Fruit fly (Drosophila melanogaster): ENCODE measurements around the gene CG32719.

The CG32719 gene

dm6 chrX:7534864-7535263 lies 12.9 kb downstream of the CG32719 start:
- TF ChIP-seq ttk (optimal IDR thresholded peaks at IDR 0.05) = no peak
- TF ChIP-seq insv (optimal IDR thresholded peaks at IDR 0.05) = no peak
- no peak for TF ChIP-seq psq (optimal IDR thresholded peaks at IDR 0.05)
- no peak for TF ChIP-seq h (optimal IDR thresholded peaks at IDR 0.05)
- no peak for TF ChIP-seq Myc (optimal IDR thresholded peaks at IDR 0.05)
- no peak for TF ChIP-seq Sin3A (optimal IDR thresholded peaks at IDR 0.05)

- TF ChIP-seq ttk (optimal IDR thresholded peaks at IDR 0.05) (no peak), psq (optimal IDR thresholded peaks at IDR 0.05) (no peak), h (optimal IDR thresholded peaks at IDR 0.05) (no peak), insv (optimal IDR thresholded peaks at IDR 0.05) (no peak), Myc (optimal IDR thresholded peaks at IDR 0.05) (no peak)
These were observed 17.6 kb downstream of the CG32719 start for dm6 chrX:7530204-7530603.

DNA sequence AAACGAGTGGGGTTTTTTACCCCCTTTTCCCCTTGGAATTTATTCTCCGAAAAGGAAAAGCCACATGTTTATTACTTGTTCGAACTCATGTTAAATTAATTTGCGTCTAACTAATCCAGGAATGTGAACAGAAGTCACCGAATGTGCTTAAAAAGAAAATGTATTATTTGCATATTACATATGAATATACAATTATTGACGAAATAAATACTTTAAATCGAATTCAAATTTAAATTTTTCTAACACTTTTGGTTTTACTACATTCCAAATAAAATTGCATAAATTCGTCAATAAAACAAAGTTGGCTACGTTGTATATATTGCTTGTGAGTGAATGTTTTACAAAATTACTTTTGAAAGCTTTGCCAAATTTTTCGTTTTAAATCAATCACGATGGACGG lies 19.8 kb downstream of the CG32719 start, which contains the start of gene CG43138:
CG43138 (plus strand) TSS at position 301 of the 400 bp plus-strand sequence.
- TF ChIP-seq psq (optimal IDR thresholded peaks at IDR 0.05) (no peak), ttk (optimal IDR thresholded peaks at IDR 0.05) (no peak)

- no peak for TF ChIP-seq ttk (optimal IDR thresholded peaks at IDR 0.05)
These were observed 20.9 kb downstream of the CG32719 start for dm6 chrX:7526914-7527313.

dm6 chrX:7526099-7526718 lies 21.6 kb downstream of the CG32719 start:
- TF ChIP-seq ttk (optimal IDR thresholded peaks at IDR 0.05) (no peak), psq (optimal IDR thresholded peaks at IDR 0.05) (no peak), h (optimal IDR thresholded peaks at IDR 0.05) (no peak), Myc (optimal IDR thresholded peaks at IDR 0.05) (no peak), insv (optimal IDR thresholded peaks at IDR 0.05) (no peak), Sin3A (optimal IDR thresholded peaks at IDR 0.05) (no peak)

DNA sequence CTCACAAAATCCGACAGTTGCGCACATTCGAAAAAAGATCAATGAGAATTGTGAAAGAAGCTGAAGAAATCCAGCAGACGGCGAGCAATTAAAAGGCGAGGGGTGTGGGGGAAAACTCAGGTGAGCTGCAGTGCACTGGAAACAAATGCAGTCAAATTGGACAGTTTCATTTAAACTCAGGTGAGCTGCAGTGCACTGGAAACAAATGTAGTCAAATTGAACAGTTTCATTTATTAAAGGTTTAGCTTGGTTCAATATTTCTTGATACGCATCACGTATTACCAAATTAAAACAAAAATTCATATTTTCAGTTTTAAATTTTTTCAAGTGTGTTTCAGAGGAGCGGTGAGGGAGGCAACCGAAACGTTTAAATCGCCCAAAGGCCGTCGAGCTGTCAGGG lies 23.9 kb downstream of the CG32719 start:
- TF ChIP-seq Sin3A (optimal IDR thresholded peaks at IDR 0.05) (no peak), psq (optimal IDR thresholded peaks at IDR 0.05) (no peak), ttk (optimal IDR thresholded peaks at IDR 0.05) (no peak), Myc (optimal IDR thresholded peaks at IDR 0.05) (no peak), h (optimal IDR thresholded peaks at IDR 0.05) (no peak), insv (optimal IDR thresholded peaks at IDR 0.05) (no peak)

DNA sequence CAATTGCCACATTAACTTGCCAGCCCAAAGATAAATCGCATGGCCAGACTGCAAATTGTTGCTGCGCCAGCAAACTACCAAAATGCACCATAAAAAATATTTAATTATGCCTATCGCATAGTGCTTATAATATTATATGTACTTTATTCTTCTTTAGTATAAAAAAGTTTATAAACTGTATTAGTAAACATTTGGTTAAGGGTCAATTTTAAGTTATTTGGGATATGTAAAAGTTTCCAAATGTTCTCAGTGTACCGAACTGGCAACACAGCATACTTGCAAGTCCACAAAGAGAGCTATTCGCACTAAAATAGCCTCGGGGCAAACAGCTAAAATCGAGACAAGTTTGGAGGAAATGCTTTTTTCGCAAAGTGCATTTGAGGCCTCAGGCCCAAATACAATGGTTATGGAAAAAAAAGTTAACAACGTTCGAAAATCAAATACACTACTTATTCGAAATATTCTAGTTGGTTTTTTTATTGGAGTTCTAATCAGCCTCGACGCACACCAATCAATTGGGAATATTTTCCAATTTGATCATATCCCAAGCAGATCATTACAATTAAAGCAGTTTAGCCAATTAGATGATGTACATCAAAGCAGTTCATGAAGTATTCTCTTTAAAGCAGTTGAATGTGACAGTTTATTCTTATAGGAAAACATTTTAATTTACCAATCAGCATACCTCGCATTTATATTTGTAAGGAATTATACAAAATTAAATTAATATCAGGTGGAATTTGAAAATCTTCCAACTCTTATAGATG lies 26.0 kb downstream of the CG32719 start:
- no peak for TF ChIP-seq insv (optimal IDR thresholded peaks at IDR 0.05)
- no peak for TF ChIP-seq psq (optimal IDR thresholded peaks at IDR 0.05)
- TF ChIP-seq ttk (optimal IDR thresholded peaks at IDR 0.05) = no peak
- TF ChIP-seq h (optimal IDR thresholded peaks at IDR 0.05) = no peak
- TF ChIP-seq Myc (optimal IDR thresholded peaks at IDR 0.05) = no peak
- TF ChIP-seq Sin3A (optimal IDR thresholded peaks at IDR 0.05) = no peak

- TF ChIP-seq ttk (optimal IDR thresholded peaks at IDR 0.05) (no peak), psq (optimal IDR thresholded peaks at IDR 0.05) (no peak), Myc (optimal IDR thresholded peaks at IDR 0.05) (no peak), insv (optimal IDR thresholded peaks at IDR 0.05) (no peak), h (optimal IDR thresholded peaks at IDR 0.05) (no peak), Sin3A (optimal IDR thresholded peaks at IDR 0.05) (no peak)
These were observed 28.0 kb downstream of the CG32719 start for dm6 chrX:7519812-7520211.

DNA sequence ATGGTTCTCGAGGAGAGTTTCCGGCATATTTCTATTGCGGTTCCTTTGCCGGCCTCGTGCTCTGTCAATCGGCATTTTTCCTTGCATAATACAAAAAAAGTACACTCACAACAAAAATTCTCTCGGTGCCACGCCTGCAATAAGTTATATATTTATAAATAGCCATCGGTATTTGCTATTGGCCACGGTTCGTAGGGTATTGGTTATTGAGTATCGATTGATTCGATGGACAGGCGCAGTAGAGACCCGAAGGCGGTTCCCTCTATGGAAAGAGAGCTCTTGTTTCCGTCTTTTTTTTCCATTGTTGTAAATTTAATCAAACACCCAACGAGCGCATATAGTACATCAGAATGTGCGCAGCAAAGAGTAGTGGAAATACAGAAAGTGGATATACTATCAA lies 35.0 kb downstream of the CG32719 start:
- TF ChIP-seq Myc (optimal IDR thresholded peaks at IDR 0.05) (no peak), insv (optimal IDR thresholded peaks at IDR 0.05) (no peak), h (optimal IDR thresholded peaks at IDR 0.05) (no peak), Sin3A (optimal IDR thresholded peaks at IDR 0.05) (no peak), psq (optimal IDR thresholded peaks at IDR 0.05) (no peak), ttk (optimal IDR thresholded peaks at IDR 0.05) (no peak)

dm6 chrX:7490927-7491326 lies 56.9 kb downstream of the CG32719 start:
- no peak for TF ChIP-seq ttk (optimal IDR thresholded peaks at IDR 0.05)
- no peak for TF ChIP-seq psq (optimal IDR thresholded peaks at IDR 0.05)
- no peak for TF ChIP-seq Sin3A (optimal IDR thresholded peaks at IDR 0.05)
- TF ChIP-seq Myc (optimal IDR thresholded peaks at IDR 0.05) = no peak
- TF ChIP-seq h (optimal IDR thresholded peaks at IDR 0.05) = no peak
- TF ChIP-seq insv (optimal IDR thresholded peaks at IDR 0.05) = no peak

DNA sequence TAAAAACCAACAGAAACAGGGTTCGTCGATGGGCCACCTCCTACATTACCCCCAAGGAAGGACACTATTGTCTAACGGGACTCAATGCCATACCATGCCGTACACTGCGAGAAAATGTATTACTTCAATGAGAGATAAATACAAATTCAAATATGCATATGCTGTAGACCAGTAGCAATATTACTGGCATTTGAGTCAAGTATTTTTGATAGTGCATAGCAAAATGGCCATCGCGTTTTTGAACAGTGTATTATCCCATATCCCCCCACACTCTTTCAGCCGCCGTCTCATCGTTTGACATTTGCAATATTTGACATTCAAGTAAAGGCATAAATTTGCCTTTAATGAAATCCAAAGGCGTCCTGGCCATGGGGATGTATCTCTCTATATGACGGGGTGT lies 59.5 kb downstream of the CG32719 start:
- no peak for TF ChIP-seq h (optimal IDR thresholded peaks at IDR 0.05)
- no peak for TF ChIP-seq psq (optimal IDR thresholded peaks at IDR 0.05)
- TF ChIP-seq Myc (optimal IDR thresholded peaks at IDR 0.05) = no peak
- TF ChIP-seq Sin3A (optimal IDR thresholded peaks at IDR 0.05) = no peak
- TF ChIP-seq ttk (optimal IDR thresholded peaks at IDR 0.05) = no peak
- TF ChIP-seq insv (optimal IDR thresholded peaks at IDR 0.05) = no peak

- no peak for TF ChIP-seq h (optimal IDR thresholded peaks at IDR 0.05)
- no peak for TF ChIP-seq psq (optimal IDR thresholded peaks at IDR 0.05)
- no peak for TF ChIP-seq Sin3A (optimal IDR thresholded peaks at IDR 0.05)
- no peak for TF ChIP-seq insv (optimal IDR thresholded peaks at IDR 0.05)
- no peak for TF ChIP-seq ttk (optimal IDR thresholded peaks at IDR 0.05)
- no peak for TF ChIP-seq Myc (optimal IDR thresholded peaks at IDR 0.05)
These were observed 61.5 kb downstream of the CG32719 start for dm6 chrX:7486294-7486693.

DNA sequence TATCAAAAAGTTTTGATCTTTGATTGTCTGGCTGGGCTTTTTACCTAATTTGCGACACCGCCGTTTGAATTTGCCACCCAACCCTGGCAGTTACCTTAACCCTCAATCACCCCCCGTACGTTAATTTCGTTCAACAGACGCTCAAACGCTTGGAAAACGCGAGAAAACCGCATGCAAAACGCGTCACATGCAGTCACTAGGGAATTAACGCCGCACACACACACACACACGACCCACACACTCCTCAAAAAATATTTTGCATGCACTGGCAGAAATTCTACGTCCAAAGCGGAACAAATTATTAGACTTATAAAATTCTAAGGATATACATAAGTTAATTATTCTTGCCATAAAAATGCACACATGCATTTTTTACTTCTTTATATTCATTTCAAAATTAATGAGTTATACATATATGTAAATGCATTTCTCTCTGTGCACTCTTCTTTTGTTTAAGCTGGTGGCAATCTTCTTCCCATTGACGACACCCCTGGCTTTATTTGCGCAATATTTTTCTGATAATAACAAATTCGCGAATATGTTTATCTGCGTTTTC lies 72.5 kb downstream of the CG32719 start:
- TF ChIP-seq Myc (optimal IDR thresholded peaks at IDR 0.05) = no peak
- TF ChIP-seq ttk (optimal IDR thresholded peaks at IDR 0.05) = no peak
- no peak for TF ChIP-seq h (optimal IDR thresholded peaks at IDR 0.05)
- no peak for TF ChIP-seq psq (optimal IDR thresholded peaks at IDR 0.05)
- TF ChIP-seq Sin3A (optimal IDR thresholded peaks at IDR 0.05) = no peak
- no peak for TF ChIP-seq insv (optimal IDR thresholded peaks at IDR 0.05)
